Worm (Caenorhabditis elegans): ENCODE measurements around the gene gcy-23.
"Not testable (repeated sequence)": the region's sequence is repeated elsewhere in the genome, so short reads cannot be mapped to it uniquely, and the experiment has no call there.

gcy-23 gene

DNA sequence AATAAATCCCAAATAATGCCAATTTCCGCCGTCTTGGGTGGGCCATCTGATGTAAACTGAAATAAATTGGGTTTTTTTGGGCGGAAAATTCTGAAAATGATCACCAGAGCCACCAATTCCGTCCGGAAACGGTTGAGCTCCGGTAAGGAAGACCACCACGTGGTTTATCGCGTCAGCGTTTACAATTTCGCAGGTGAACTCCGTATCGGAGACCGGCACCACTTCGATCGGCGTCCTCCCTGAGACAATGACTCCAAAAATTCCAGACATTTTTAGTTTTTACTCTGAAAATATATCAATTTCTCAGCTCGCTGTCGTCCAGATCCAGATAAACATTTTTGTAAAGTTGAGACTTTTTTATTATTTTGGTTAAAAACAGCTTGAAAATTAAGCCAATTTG, 47.4 kb upstream of the gcy-23 start, which contains the start of gene F42A6.6 (continued):
- TF ChIP-seq nhr-85 (tag) (peak; percentile 64), nhr-77 (tag; optimal IDR thresholded peaks at IDR 0.05) (no peak), lin-13 (GFP tag; optimal IDR thresholded peaks at IDR 0.05) (no peak), snpc-4 (tag; optimal IDR thresholded peaks at IDR 0.05) (no peak), nhr-20 (tag; optimal IDR thresholded peaks at IDR 0.05) (no peak), zip-4 (GFP tag; optimal IDR thresholded peaks at IDR 0.05) (no peak), unc-130 (tag; optimal IDR thresholded peaks at IDR 0.05) (no peak), nhr-71 (tag; optimal IDR thresholded peaks at IDR 0.05) (peak; percentile 40), ceh-8 (GFP tag; optimal IDR thresholded peaks at IDR 0.05) (no peak), C16A3.4 (tag; optimal IDR thresholded peaks at IDR 0.05) (no peak), efl-3 (GFP tag; optimal IDR thresholded peaks at IDR 0.05) (no peak), hlh-17 (GFP tag; optimal IDR thresholded peaks at IDR 0.05; ENCODE audit: borderline replicate concordance) (no peak), ceh-82 (tag; optimal IDR thresholded peaks at IDR 0.05) (no peak), ceh-63 (GFP tag; optimal IDR thresholded peaks at IDR 0.05) (no peak), mep-1 (tag; optimal IDR thresholded peaks at IDR 0.05) (no peak), pax-3 (tag; optimal IDR thresholded peaks at IDR 0.05) (no peak), tlp-1 (tag; optimal IDR thresholded peaks at IDR 0.05) (no peak), tbx-2 (tag; optimal IDR thresholded peaks at IDR 0.05) (peak; percentile 5), rnt-1 (tag; optimal IDR thresholded peaks at IDR 0.05) (no peak), lin-15B (tag; optimal IDR thresholded peaks at IDR 0.05) (no peak), blmp-1 (tag; optimal IDR thresholded peaks at IDR 0.05) (no peak)

DNA sequence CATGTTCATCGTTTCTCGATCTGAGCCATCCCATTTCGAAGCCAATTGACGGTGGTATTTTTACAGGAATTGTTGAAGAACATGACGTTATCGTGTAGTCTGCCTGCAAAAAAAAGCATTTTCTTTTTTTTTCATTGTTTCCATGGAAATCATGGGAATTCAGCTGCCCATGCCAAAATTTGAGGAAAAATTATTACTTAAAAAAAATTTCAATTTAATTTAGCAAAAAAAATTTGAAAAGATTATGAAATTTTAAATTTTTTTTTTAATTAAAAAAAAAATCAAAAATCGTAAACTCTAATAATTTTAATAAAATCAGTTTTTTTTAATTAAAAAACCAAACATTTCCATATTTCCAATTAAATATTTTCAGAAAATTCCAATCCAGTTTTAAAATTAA, 42.6 kb upstream of the gcy-23 start, which contains the start of gene F42A6.5:
Gene F42A6.5, minus strand, starts transcription at position 101 of the 400 bp plus-strand sequence.
- TF ChIP-seq nhr-77 (tag; optimal IDR thresholded peaks at IDR 0.05); ceh-90 (tag; optimal IDR thresholded peaks at IDR 0.05); ceh-88 (GFP tag; IDR thresholded peaks at IDR 0.05): not testable (repeated sequence)

DNA sequence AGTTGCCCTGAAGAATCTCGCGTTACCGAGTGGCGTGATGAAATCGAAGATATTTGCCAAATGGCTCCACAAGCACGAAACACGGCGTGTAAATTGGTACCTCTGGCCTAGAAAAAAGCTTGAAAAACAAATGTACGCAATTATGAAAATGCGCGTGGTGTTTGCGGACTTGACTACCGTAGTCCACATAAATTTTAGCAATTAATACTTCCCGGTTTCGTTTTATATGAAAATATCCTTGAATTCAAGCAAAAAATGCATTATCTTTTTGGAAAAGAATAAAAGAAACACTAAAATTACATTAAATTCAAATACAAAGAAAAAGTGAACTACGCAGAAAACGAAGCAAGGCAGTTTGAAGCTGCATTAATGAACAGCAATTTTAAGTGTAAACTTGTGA, 25.0 kb upstream of the gcy-23 start:
- TF ChIP-seq lsy-2 (tag; optimal IDR thresholded peaks at IDR 0.05) = peak in 1 of 2 experiments; percentile 56

DNA sequence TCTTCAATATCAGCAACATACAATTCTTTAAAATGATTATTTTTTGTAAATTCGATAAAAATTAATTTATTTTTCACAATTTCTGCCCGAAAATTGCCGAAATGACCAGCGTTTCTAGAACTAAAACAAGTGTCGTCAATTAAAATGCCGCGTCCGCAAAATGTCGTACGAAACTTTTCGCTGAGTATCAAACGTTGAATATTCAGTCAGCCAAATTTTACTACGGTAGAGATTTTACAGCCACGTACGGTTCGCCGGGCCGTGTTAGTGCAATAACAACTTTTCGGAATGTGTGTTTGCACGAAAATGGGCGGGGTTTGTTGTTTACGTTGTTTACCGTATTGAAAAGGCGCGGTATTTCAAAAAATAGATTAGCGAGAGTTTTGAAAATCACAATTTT, 24.2 kb upstream of the gcy-23 start:
- TF ChIP-seq ztf-11 (tag; optimal IDR thresholded peaks at IDR 0.05) (peak in 1 of 2 experiments; percentile 1), tbx-2 (tag; optimal IDR thresholded peaks at IDR 0.05) (peak; percentile 66), ceh-8 (GFP tag; optimal IDR thresholded peaks at IDR 0.05) (peak; percentile 34), mab-9 (GFP tag; IDR thresholded peaks at IDR 0.05) (peak; percentile 92), rnt-1 (tag; optimal IDR thresholded peaks at IDR 0.05) (peak; percentile 55), unc-98 (GFP tag; IDR thresholded peaks at IDR 0.05) (peak; percentile 45; the same call in 1 of the 2 replicates), elt-3 (tag; optimal IDR thresholded peaks at IDR 0.05) (peak in 1 of 6 experiments; percentile 8), lin-14 (GFP tag; optimal IDR thresholded peaks at IDR 0.05) (peak; percentile 74), egl-13 (tag; optimal IDR thresholded peaks at IDR 0.05) (peak; percentile 10), irx-1 (tag; optimal IDR thresholded peaks at IDR 0.05) (peak; percentile 53), nhr-71 (tag; optimal IDR thresholded peaks at IDR 0.05) (peak; percentile 81), isw-1 (GFP tag; IDR thresholded peaks at IDR 0.05) (peak; percentile 88), xbp-1 (tag; optimal IDR thresholded peaks at IDR 0.05) (peak; percentile 63), nhr-90 (tag; optimal IDR thresholded peaks at IDR 0.05; ENCODE audit: poor library complexity) (peak; percentile 78), pax-3 (tag; optimal IDR thresholded peaks at IDR 0.05) (peak; percentile 37), lin-35 (GFP tag; optimal IDR thresholded peaks at IDR 0.05) (peak; percentile 1 to 70), snu-23 (GFP tag; optimal IDR thresholded peaks at IDR 0.05) (peak; percentile 69), ceh-88 (GFP tag; IDR thresholded peaks at IDR 0.05) (peak; percentile 91), zip-4 (GFP tag; optimal IDR thresholded peaks at IDR 0.05) (peak; percentile 28), fkh-8 (tag; optimal IDR thresholded peaks at IDR 0.05) (peak; percentile 23), F16B12.6 (tag; optimal IDR thresholded peaks at IDR 0.05) (peak; percentile 70), lir-3 (tag; optimal IDR thresholded peaks at IDR 0.05; ENCODE audit: poor library complexity) (peak; percentile 58), dsc-1 (tag; optimal IDR thresholded peaks at IDR 0.05) (peak; percentile 46), lin-13 (GFP tag; optimal IDR thresholded peaks at IDR 0.05) (peak; percentile 3), mdl-1 (tag; optimal IDR thresholded peaks at IDR 0.05) (peak in 1 of 2 experiments; percentile 7), dpl-1 (GFP tag; optimal IDR thresholded peaks at IDR 0.05) (peak; percentile 49 to 72 (median 63)), lin-15B (tag; optimal IDR thresholded peaks at IDR 0.05) (peak; percentile 41), nhr-47 (tag; optimal IDR thresholded peaks at IDR 0.05) (peak; percentile 84), nhr-19 (GFP tag; conservative IDR thresholded peaks at IDR 0.05) (peak; percentile 97)

Measured in whole organism, L1 larva.